Worm (Caenorhabditis elegans) whole organism, early embryonic: ENCODE measurements around the gene C16E9.2.

Source experiments
- B0310.2 ChIP-seq: sonication (generic microtip); optimal IDR thresholded peaks from 2 replicates; lab custom pipeline; 2016; ENCODE audit warnings: mild to moderate bottlenecking, missing genetic modification characterization, missing compliant biosample characterization
- F13C5.2 ChIP-seq: sonication (generic microtip); optimal IDR thresholded peaks from 2 replicates; lab custom pipeline; 2017; ENCODE audit warnings: mild to moderate bottlenecking, missing genetic modification characterization, inconsistent platforms, missing compliant biosample characterization
- aly-1 ChIP-seq: sonication (generic microtip); optimal IDR thresholded peaks from 2 replicates; lab custom pipeline; 2016; ENCODE audit warnings: missing genetic modification characterization, missing compliant biosample characterization
- ama-1 ChIP-seq: fragments of 150-350 bp; optimal IDR thresholded peaks from 2 replicates; lab custom pipeline; 2014
- ceh-13 ChIP-seq: fragments of 200-800 bp; sonication (Bioruptor generic); optimal IDR thresholded peaks from 2 replicates; lab custom pipeline; 2018; ENCODE audit warnings: mild to moderate bottlenecking, missing genetic modification characterization, missing compliant biosample characterization
- ceh-36 ChIP-seq: sonication (generic microtip); optimal IDR thresholded peaks from 2 replicates; lab custom pipeline; 2016; ENCODE audit warnings: missing genetic modification characterization, inconsistent platforms, missing compliant biosample characterization
- ets-7 ChIP-seq: sonication (generic microtip); optimal IDR thresholded peaks from 2 replicates; lab custom pipeline; 2016; ENCODE audit warnings: missing genotype, missing genetic modification characterization, missing compliant biosample characterization
- flt-1 ChIP-seq: fragments of 200-800 bp; sonication (Bioruptor generic); IDR thresholded peaks from 2 replicates; pipeline ENCODE4 v1.3.6; 2022; ENCODE audit warnings: missing genetic modification characterization, missing compliant biosample characterization
- hmbx-1 ChIP-seq: sonication (generic microtip); optimal IDR thresholded peaks from 2 replicates; lab custom pipeline; 2016; ENCODE audit warnings: mild to moderate bottlenecking, missing genetic modification characterization, missing compliant biosample characterization
- hmg-4 ChIP-seq: fragments of 200-800 bp; sonication (Bioruptor generic); optimal IDR thresholded peaks from 2 replicates; lab custom pipeline; 2018; ENCODE audit warnings: mild to moderate bottlenecking, missing genetic modification characterization, missing compliant biosample characterization
- hnd-1 ChIP-seq: sonication (generic microtip); optimal IDR thresholded peaks from 2 replicates; lab custom pipeline; 2016; ENCODE audit warnings: missing genetic modification characterization, missing compliant biosample characterization
- pes-1 ChIP-seq: fragments of 200-800 bp; sonication (Bioruptor generic); IDR thresholded peaks from 2 replicates; pipeline ENCODE4 v1.3.6; 2022; ENCODE audit warnings: missing genetic modification reagents, missing genetic modification characterization, missing compliant biosample characterization
- scrt-1 ChIP-seq: fragments of 200-800 bp; sonication (Bioruptor generic); IDR thresholded peaks from 2 replicates; pipeline ENCODE4 v1.3.6; 2022; ENCODE audit warnings: missing genetic modification characterization, missing compliant biosample characterization
- sea-1 ChIP-seq: fragments of 200-800 bp; sonication (Bioruptor generic); conservative IDR thresholded peaks from 2 replicates; pipeline ENCODE4 v1.3.6; 2022; ENCODE audit warnings: missing genetic modification characterization, missing compliant biosample characterization
- tbx-11 ChIP-seq: fragments of 200-800 bp; sonication (Bioruptor generic); IDR thresholded peaks from 2 replicates; pipeline ENCODE4 v1.3.6; 2022; ENCODE audit warnings: missing genetic modification characterization, missing compliant biosample characterization
- tbx-37 ChIP-seq: fragments of 200-800 bp; sonication (Bioruptor generic); conservative IDR thresholded peaks from 2 replicates; pipeline ENCODE4 v1.3.6; 2022; ENCODE audit warnings: missing genetic modification reagents, missing genetic modification characterization, missing compliant biosample characterization
- tra-4 ChIP-seq: sonication (generic microtip); optimal IDR thresholded peaks from 2 replicates; lab custom pipeline; 2017; ENCODE audit warnings: missing genetic modification characterization, missing compliant biosample characterization

Gene C16E9.2

DNA sequence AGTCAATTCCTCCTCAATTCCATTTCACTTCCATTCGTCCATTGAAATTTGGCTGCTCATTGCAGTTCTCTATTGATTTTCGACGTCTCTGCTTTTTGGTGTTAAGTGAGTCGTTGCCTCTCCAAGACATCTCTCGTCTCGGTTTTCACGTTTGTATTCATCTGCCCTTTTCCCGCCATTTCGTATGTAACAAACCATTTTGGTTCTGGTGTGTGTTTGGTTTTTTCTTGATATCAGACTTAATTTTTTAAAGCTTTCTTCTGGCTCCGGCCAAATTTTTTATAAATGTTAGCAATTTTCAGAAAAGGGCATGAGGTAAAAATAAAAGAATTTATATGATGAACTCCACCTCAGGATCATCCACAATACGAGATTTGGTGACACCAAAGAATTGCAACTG is at the start of gene C16E9.2:
Gene C16E9.2, plus strand, starts transcription at position 301 of the 400 bp plus-strand sequence.
- TF ChIP-seq tra-4 (tag; lab: Kevin White, UChicago) = no peak
- no peak for TF ChIP-seq ets-7
- TF ChIP-seq hmg-4 = no peak
- TF ChIP-seq sea-1 (GFP tag; lab: Robert Waterston, UW) = no peak
- no peak for TF ChIP-seq aly-1
- TF ChIP-seq B0310.2 (tag; lab: Kevin White, UChicago) = no peak
- TF ChIP-seq ceh-36 (tag; lab: Kevin White, UChicago) = no peak
- TF ChIP-seq ama-1 (lab: Kevin White, UChicago) = no peak
- TF ChIP-seq tbx-37 (GFP tag; lab: Robert Waterston, UW) = no peak
- no peak for TF ChIP-seq F13C5.2 (tag; lab: Kevin White, UChicago)
- TF ChIP-seq flt-1 (GFP tag; lab: Robert Waterston, UW) = no peak

DNA sequence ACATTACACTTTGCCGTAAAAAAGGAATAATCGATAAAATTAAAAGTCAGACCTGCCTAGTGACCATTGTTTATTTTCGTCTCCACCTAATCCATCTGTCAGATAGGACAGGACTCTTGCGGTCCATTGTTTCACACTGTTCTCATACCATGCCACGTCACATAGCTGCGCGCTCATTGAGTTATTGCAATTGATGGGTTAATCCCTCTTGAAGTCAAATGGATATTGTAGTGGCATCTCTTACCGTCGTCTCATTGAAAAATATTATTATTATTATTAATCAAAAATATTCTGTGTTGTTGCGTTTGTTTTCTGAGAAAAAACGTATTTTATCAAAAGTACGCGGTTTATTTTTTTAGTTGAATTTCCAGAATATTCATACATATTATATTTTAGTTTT is 47.3 kb upstream of the C16E9.2 start:
- no peak for TF ChIP-seq tra-4 (tag; lab: Kevin White, UChicago)
- TF ChIP-seq sea-1 (GFP tag; lab: Robert Waterston, UW) = no peak
- no peak for TF ChIP-seq hnd-1
- no peak for TF ChIP-seq hmbx-1 (tag; lab: Kevin White, UChicago)
- no peak for TF ChIP-seq aly-1

DNA sequence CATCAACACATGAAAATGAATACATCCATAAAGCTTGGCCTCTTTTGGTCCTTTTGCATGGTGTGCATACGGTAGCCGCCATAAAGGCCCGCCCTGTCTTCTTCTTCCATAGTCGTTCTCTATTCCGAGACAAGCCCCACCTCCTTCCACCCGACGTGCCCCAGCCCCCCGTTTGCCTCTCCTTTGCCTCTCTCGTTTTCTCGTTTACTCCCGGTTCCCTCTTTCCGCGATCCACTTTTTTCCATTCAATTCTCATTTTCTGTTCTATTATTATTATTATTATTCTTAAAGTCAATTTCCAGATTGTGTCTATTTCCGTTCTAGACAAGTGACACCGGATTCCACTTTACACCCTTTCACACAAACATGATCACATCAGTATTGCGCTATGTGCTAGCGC is 46.2 kb upstream of the C16E9.2 start, which contains the start of gene unc-6:
Gene unc-6, plus strand, starts transcription at position 301 of the 400 bp plus-strand sequence.
- TF ChIP-seq F13C5.2 (tag; lab: Kevin White, UChicago) (no peak), pes-1 (GFP tag; lab: Robert Waterston, UW) (no peak), hmbx-1 (tag; lab: Kevin White, UChicago) (no peak), ama-1 (lab: Kevin White, UChicago) (no peak), scrt-1 (no peak), tbx-11 (GFP tag; lab: Robert Waterston, UW) (no peak), ets-7 (no peak), aly-1 (no peak), sea-1 (GFP tag; lab: Robert Waterston, UW) (no peak), hnd-1 (no peak), B0310.2 (tag; lab: Kevin White, UChicago) (no peak), flt-1 (GFP tag; lab: Robert Waterston, UW) (no peak), hmg-4 (no peak)

DNA sequence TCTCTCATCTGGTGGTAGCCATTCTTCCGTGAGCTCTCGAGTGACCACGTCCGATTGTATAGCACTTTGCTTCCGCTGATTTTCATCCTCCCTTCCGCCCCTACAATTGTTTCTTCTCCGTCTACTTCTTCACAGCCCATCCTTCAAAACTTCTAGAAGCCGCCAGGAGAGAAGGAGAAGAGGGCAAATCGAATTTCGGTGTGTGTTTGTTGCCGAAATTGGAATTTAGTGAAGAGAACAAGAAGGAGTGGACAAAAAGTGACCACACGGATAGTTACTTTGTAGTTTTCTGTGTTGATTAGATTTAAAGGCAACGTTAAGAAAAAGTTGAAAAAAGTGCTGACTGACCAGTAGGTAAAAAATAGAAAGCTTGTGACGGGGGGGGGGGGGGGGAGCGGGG is 42.5 kb upstream of the C16E9.2 start:
- no peak for TF ChIP-seq hnd-1
- no peak for TF ChIP-seq tbx-11 (GFP tag; lab: Robert Waterston, UW)
- TF ChIP-seq tbx-37 (GFP tag; lab: Robert Waterston, UW) = no peak
- no peak for TF ChIP-seq ceh-13 (GFP tag; lab: Kevin White, UChicago)
- no peak for TF ChIP-seq pes-1 (GFP tag; lab: Robert Waterston, UW)
- TF ChIP-seq scrt-1 = no peak
- no peak for TF ChIP-seq tra-4 (tag; lab: Kevin White, UChicago)
- TF ChIP-seq flt-1 (GFP tag; lab: Robert Waterston, UW) = no peak
- no peak for TF ChIP-seq ceh-36 (tag; lab: Kevin White, UChicago)
- no peak for TF ChIP-seq ama-1 (lab: Kevin White, UChicago)
- TF ChIP-seq B0310.2 (tag; lab: Kevin White, UChicago) = no peak
- no peak for TF ChIP-seq hmbx-1 (tag; lab: Kevin White, UChicago)
- TF ChIP-seq aly-1 = no peak
- TF ChIP-seq F13C5.2 (tag; lab: Kevin White, UChicago) = no peak
- TF ChIP-seq hmg-4 = no peak
- no peak for TF ChIP-seq ets-7
- no peak for TF ChIP-seq sea-1 (GFP tag; lab: Robert Waterston, UW)

DNA sequence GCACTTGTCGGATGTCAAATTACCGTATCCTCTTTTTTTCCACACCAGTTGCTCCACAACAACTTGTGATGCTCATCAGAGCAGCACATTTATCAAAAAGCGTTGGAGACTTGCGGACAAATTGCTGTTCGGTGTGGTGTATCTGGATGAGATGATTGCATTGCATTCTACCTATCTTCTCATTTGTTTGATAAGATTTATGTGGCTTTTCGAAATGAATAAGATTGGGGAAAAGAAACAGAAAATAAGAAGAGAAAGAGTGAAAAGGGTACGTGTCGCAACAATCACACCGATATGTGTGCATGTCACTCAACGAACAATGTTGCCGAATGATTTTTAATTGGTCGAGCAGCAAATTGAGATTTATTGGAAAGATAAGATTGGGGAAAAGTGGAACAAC is 41.4 kb upstream of the C16E9.2 start:
- TF ChIP-seq ceh-13 (GFP tag; lab: Kevin White, UChicago) (no peak), tbx-37 (GFP tag; lab: Robert Waterston, UW) (no peak), tra-4 (tag; lab: Kevin White, UChicago) (no peak), aly-1 (no peak), hmbx-1 (tag; lab: Kevin White, UChicago) (no peak), tbx-11 (GFP tag; lab: Robert Waterston, UW) (no peak), hmg-4 (no peak), sea-1 (GFP tag; lab: Robert Waterston, UW) (no peak), pes-1 (GFP tag; lab: Robert Waterston, UW) (no peak), flt-1 (GFP tag; lab: Robert Waterston, UW) (no peak), B0310.2 (tag; lab: Kevin White, UChicago) (no peak), ama-1 (lab: Kevin White, UChicago) (no peak), ets-7 (no peak), F13C5.2 (tag; lab: Kevin White, UChicago) (no peak), scrt-1 (no peak), hnd-1 (no peak), ceh-36 (tag; lab: Kevin White, UChicago) (no peak)

DNA sequence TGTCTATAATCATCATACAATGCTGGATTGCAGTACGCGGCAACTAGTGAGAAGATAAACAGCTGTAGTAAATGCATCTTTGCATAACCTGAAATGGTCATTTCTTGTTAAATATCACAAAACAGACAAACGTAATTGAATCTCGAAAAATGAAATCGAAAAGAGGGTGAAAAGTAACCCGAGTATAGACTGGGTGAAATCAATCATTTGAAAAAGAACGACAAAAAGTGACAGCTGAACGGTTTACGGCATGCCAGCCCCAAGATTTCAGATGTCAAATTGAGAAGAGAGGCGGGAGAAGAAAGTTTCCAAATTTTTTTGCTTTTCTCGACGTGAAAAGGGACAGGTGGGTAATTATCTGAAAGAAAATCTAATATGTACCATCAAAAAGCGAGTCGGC is 35.7 kb upstream of the C16E9.2 start, which contains the start of gene F14B8.4:
Gene F14B8.4, minus strand, starts transcription at position 101 of the 400 bp plus-strand sequence.
- no peak for TF ChIP-seq sea-1 (GFP tag; lab: Robert Waterston, UW)
- TF ChIP-seq tbx-11 (GFP tag; lab: Robert Waterston, UW) = no peak
- TF ChIP-seq F13C5.2 (tag; lab: Kevin White, UChicago) = no peak
- TF ChIP-seq ceh-13 (GFP tag; lab: Kevin White, UChicago) = no peak
- no peak for TF ChIP-seq aly-1
- TF ChIP-seq tra-4 (tag; lab: Kevin White, UChicago) = no peak
- TF ChIP-seq ama-1 (lab: Kevin White, UChicago) = no peak
- TF ChIP-seq ets-7 = no peak
- TF ChIP-seq ceh-36 (tag; lab: Kevin White, UChicago) = no peak
- TF ChIP-seq hmg-4 = no peak
- no peak for TF ChIP-seq hmbx-1 (tag; lab: Kevin White, UChicago)
- TF ChIP-seq hnd-1 = no peak
- TF ChIP-seq scrt-1 = no peak
- no peak for TF ChIP-seq pes-1 (GFP tag; lab: Robert Waterston, UW)
- no peak for TF ChIP-seq B0310.2 (tag; lab: Kevin White, UChicago)
- no peak for TF ChIP-seq flt-1 (GFP tag; lab: Robert Waterston, UW)
- no peak for TF ChIP-seq tbx-37 (GFP tag; lab: Robert Waterston, UW)

DNA sequence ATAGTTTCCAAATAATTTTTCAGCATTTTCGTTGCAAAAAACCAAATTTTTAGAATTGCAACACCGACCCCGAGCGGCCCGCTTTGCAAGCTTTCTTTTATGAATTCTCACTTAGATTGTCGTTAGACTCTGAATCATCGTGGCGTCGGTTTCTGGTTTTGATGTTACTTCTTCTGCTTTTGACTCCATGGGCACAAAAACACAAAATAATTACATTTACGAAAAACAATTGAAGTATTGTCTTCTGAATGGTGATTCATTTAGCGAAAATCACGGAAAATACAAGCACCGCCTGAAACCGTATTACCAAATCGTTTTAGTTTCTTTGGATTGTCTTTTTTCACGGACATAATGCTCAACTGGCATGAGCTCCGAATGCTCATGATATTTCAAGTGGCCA is 34.5 kb upstream of the C16E9.2 start, which contains the start of gene pes-23:
Gene pes-23, plus strand, starts transcription at position 301 of the 400 bp plus-strand sequence.
- TF ChIP-seq tra-4 (tag; lab: Kevin White, UChicago) = no peak
- TF ChIP-seq ceh-13 (GFP tag; lab: Kevin White, UChicago) = no peak
- TF ChIP-seq hmbx-1 (tag; lab: Kevin White, UChicago) = no peak
- no peak for TF ChIP-seq ama-1 (lab: Kevin White, UChicago)
- TF ChIP-seq tbx-37 (GFP tag; lab: Robert Waterston, UW) = no peak
- no peak for TF ChIP-seq F13C5.2 (tag; lab: Kevin White, UChicago)
- TF ChIP-seq hnd-1 = no peak
